Worm (Caenorhabditis elegans): ENCODE data around the gene K07E3.9.

ce11 chrX:8098813-8099360, 9.1 kb upstream of the K07E3.9 start, which contains the start of gene catp-5:
- no peak for TF ChIP-seq dao-5 (tag; optimal IDR thresholded peaks at IDR 0.05)
- no peak for TF ChIP-seq him-1 (tag; optimal IDR thresholded peaks at IDR 0.05)
- no peak for TF ChIP-seq W03F9.2 (tag; optimal IDR thresholded peaks at IDR 0.05)

All from whole organism, L4/young adult.